Worm (Caenorhabditis elegans) whole organism, L1 larva: Measurements from ENCODE around the gene phdh-1.

Source experiments
- alr-1 ChIP-seq: fragments of 200-800 bp; sonication (Bioruptor generic); optimal IDR thresholded peaks from 2 replicates; lab custom pipeline; 2018; ENCODE audit warnings: borderline replicate concordance, mild to moderate bottlenecking, missing genetic modification characterization, missing compliant biosample characterization
- ceh-90 ChIP-seq: sonication (generic microtip); optimal IDR thresholded peaks from 2 replicates; lab custom pipeline; 2016; ENCODE audit warnings: missing genetic modification characterization, missing compliant biosample characterization
- dsc-1 ChIP-seq: sonication (generic microtip); optimal IDR thresholded peaks from 2 replicates; lab custom pipeline; 2016; ENCODE audit warnings: mild to moderate bottlenecking, missing genetic modification characterization, missing compliant biosample characterization
- efl-3 ChIP-seq: fragments of 200-800 bp; sonication (Bioruptor generic); optimal IDR thresholded peaks from 2 replicates; lab custom pipeline; 2018; ENCODE audit warnings: mild to moderate bottlenecking, missing genetic modification characterization, missing compliant biosample characterization
- elt-2 ChIP-seq: sonication (generic microtip); optimal IDR thresholded peaks from 2 replicates; lab custom pipeline; 2016; ENCODE audit warnings: missing genetic modification characterization, mild to moderate bottlenecking, inconsistent platforms, missing compliant biosample characterization, missing genetic modification reagents
- fkh-10 ChIP-seq: sonication (generic microtip); optimal IDR thresholded peaks from 2 replicates; lab custom pipeline; 2017; ENCODE audit warnings: missing biosample characterization, missing genetic modification reagents, missing genetic modification characterization
- fkh-4 ChIP-seq: sonication (generic microtip); optimal IDR thresholded peaks from 2 replicates; lab custom pipeline; 2016; ENCODE audit warnings: missing compliant biosample characterization, missing genetic modification characterization, borderline replicate concordance
- fkh-8 ChIP-seq: sonication (generic microtip); optimal IDR thresholded peaks from 2 replicates; lab custom pipeline; 2016; ENCODE audit warnings: mild to moderate bottlenecking, missing genetic modification characterization, missing compliant biosample characterization
- lin-13 ChIP-seq: fragments of 150-350 bp; optimal IDR thresholded peaks from 2 replicates; lab custom pipeline; 2014; ENCODE audit warnings: missing biosample characterization, missing genetic modification reagents, missing genetic modification characterization
- lin-14 ChIP-seq: fragments of 200-800 bp; sonication (Bioruptor generic); optimal IDR thresholded peaks from 2 replicates; lab custom pipeline; 2018; ENCODE audit warnings: mild to moderate bottlenecking, missing genetic modification characterization, moderate library complexity, missing compliant biosample characterization
- lin-15B ChIP-seq: fragments of 150-350 bp; sonication (generic microtip); optimal IDR thresholded peaks from 3 replicates; lab custom pipeline; 2014; ENCODE audit warnings: missing biosample characterization, missing genetic modification characterization
- lin-39 ChIP-seq: fragments of 150-350 bp; optimal IDR thresholded peaks from 2 replicates; lab custom pipeline; 2014; ENCODE audit warnings: missing biosample characterization, missing genetic modification reagents, missing genetic modification characterization
- lir-3 ChIP-seq: sonication (generic microtip); optimal IDR thresholded peaks from 2 replicates; lab custom pipeline; 2016; ENCODE audit warnings: mild to moderate bottlenecking, missing genetic modification characterization, moderate library complexity, missing compliant biosample characterization; ENCODE audit not compliant: poor library complexity
- mep-1 ChIP-seq: fragments of 150-350 bp; optimal IDR thresholded peaks from 2 replicates; lab custom pipeline; 2014; ENCODE audit warnings: missing biosample characterization, missing genetic modification characterization
- nhr-11 ChIP-seq: fragments of 150-350 bp; optimal IDR thresholded peaks from 2 replicates; lab custom pipeline; 2014; ENCODE audit warnings: missing biosample characterization, missing genetic modification characterization
- nhr-19 ChIP-seq: fragments of 200-800 bp; sonication (Bioruptor generic); conservative IDR thresholded peaks from 2 replicates; pipeline ENCODE4 v1.3.6; 2022; ENCODE audit warnings: missing genetic modification characterization, missing compliant biosample characterization
- nhr-20 ChIP-seq: sonication (generic microtip); optimal IDR thresholded peaks from 2 replicates; lab custom pipeline; 2016; ENCODE audit warnings: mild to moderate bottlenecking, missing genetic modification characterization, missing compliant biosample characterization
- nhr-237 ChIP-seq: fragments of 150-350 bp; optimal IDR thresholded peaks from 2 replicates; lab custom pipeline; 2014; ENCODE audit warnings: missing biosample characterization, missing genetic modification characterization
- nhr-71 ChIP-seq: sonication (generic microtip); optimal IDR thresholded peaks from 2 replicates; lab custom pipeline; 2016; ENCODE audit warnings: mild to moderate bottlenecking, missing genetic modification characterization, moderate library complexity, missing compliant biosample characterization
- nhr-77 ChIP-seq: fragments of 150-350 bp; optimal IDR thresholded peaks from 2 replicates; lab custom pipeline; 2014; ENCODE audit warnings: missing biosample characterization, missing genetic modification characterization
- nhr-84 ChIP-seq: sonication (generic microtip); optimal IDR thresholded peaks from 2 replicates; lab custom pipeline; 2017; ENCODE audit warnings: missing biosample characterization, missing genetic modification characterization
- nhr-85 ChIP-seq: sonication (generic microtip); peaks from one replicate; lab custom pipeline; 2016; ENCODE audit warnings: missing genetic modification characterization, inconsistent platforms, missing compliant biosample characterization
- nhr-90 ChIP-seq: sonication (generic microtip); optimal IDR thresholded peaks from 2 replicates; lab custom pipeline; 2016; ENCODE audit warnings: mild to moderate bottlenecking, missing genetic modification characterization, missing compliant biosample characterization; ENCODE audit not compliant: poor library complexity
- pax-3 ChIP-seq: fragments of 200-800 bp; sonication (Bioruptor generic); optimal IDR thresholded peaks from 2 replicates; lab custom pipeline; 2018; ENCODE audit warnings: mild to moderate bottlenecking, missing genetic modification characterization, moderate library complexity, missing compliant biosample characterization
- skn-1 ChIP-seq: fragments of 150-350 bp; optimal IDR thresholded peaks from 2 replicates; lab custom pipeline; 2014; ENCODE audit warnings: missing biosample characterization, missing genetic modification characterization
- snpc-4 ChIP-seq: fragments of 150-350 bp; optimal IDR thresholded peaks from 2 replicates; lab custom pipeline; 2014; ENCODE audit warnings: missing biosample characterization, missing genetic modification characterization
- snu-23 ChIP-seq: sonication (generic microtip); optimal IDR thresholded peaks from 2 replicates; lab custom pipeline; 2016; ENCODE audit warnings: missing genetic modification characterization, missing compliant biosample characterization
- sptf-1 ChIP-seq: fragments of 150-350 bp; optimal IDR thresholded peaks from 2 replicates; lab custom pipeline; 2014; ENCODE audit warnings: missing biosample characterization, missing genetic modification characterization
- swsn-7 ChIP-seq: sonication (generic microtip); optimal IDR thresholded peaks from 2 replicates; lab custom pipeline; 2016; ENCODE audit warnings: missing genetic modification characterization, missing compliant biosample characterization
- tbx-2 ChIP-seq: sonication (generic microtip); optimal IDR thresholded peaks from 2 replicates; lab custom pipeline; 2016; ENCODE audit warnings: missing genetic modification characterization, missing compliant biosample characterization
- tlp-1 ChIP-seq: fragments of 150-350 bp; optimal IDR thresholded peaks from 2 replicates; lab custom pipeline; 2014; ENCODE audit warnings: missing biosample characterization, missing genetic modification characterization
- unc-130 ChIP-seq: fragments of 150-350 bp; optimal IDR thresholded peaks from 2 replicates; lab custom pipeline; 2017; ENCODE audit warnings: missing biosample characterization, missing genetic modification characterization, inconsistent platforms
- unc-30 ChIP-seq: sonication (generic microtip); optimal IDR thresholded peaks from 2 replicates; lab custom pipeline; 2017; ENCODE audit warnings: missing biosample characterization, missing genetic modification characterization
- unc-98 ChIP-seq: fragments of 200-800 bp; sonication (Bioruptor generic); IDR thresholded peaks from 2 replicates; pipeline ENCODE4 v1.3.6; 2022; ENCODE audit warnings: missing genetic modification characterization, missing compliant biosample characterization
- vab-15 ChIP-seq: sonication (generic microtip); optimal IDR thresholded peaks from 2 replicates; lab custom pipeline; 2017; ENCODE audit warnings: missing genotype, mild to moderate bottlenecking, missing genetic modification characterization, missing compliant biosample characterization
- ztf-11 ChIP-seq, 2 experiments: sonication (generic microtip); optimal IDR thresholded peaks; 2 replicates each; lab custom pipeline; 2016 to 2017; ENCODE audit warnings: missing genetic modification characterization in 2 of 2, missing biosample characterization in 1 of 2, missing compliant biosample characterization in 1 of 2

The phdh-1 gene

ce11 chrII:13617808-13618207 lies 20.5 kb downstream of the phdh-1 start, which contains the start of gene gst-12:
Gene gst-12, minus strand, starts transcription at chrII:13618061.
- TF ChIP-seq lir-3 (tag; lab: Kevin White, UChicago) (no peak), ztf-11 (tag; optimal IDR thresholded peaks at IDR 0.05; lab: Kevin White, UChicago) (no peak), nhr-20 (tag; lab: Kevin White, UChicago) (peak; percentile 71), snpc-4 (tag; lab: Kevin White, UChicago) (no peak), tlp-1 (tag; lab: Kevin White, UChicago) (no peak), alr-1 (tag; lab: Kevin White, UChicago) (no peak), unc-130 (tag; lab: Kevin White, UChicago) (no peak), fkh-8 (tag; lab: Kevin White, UChicago) (peak; percentile 2), ceh-90 (tag; lab: Kevin White, UChicago) (no peak), nhr-71 (tag; lab: Kevin White, UChicago) (peak; percentile 29), skn-1 (peak; percentile 86), lin-14 (GFP tag; lab: Kevin White, UChicago) (peak; percentile 50), snu-23 (GFP tag; lab: Kevin White, UChicago) (peak; percentile 4), nhr-85 (tag; lab: Kevin White, UChicago) (peak; percentile 77)
- TF ChIP-seq, all 84 proteins: peak for 7

DNA sequence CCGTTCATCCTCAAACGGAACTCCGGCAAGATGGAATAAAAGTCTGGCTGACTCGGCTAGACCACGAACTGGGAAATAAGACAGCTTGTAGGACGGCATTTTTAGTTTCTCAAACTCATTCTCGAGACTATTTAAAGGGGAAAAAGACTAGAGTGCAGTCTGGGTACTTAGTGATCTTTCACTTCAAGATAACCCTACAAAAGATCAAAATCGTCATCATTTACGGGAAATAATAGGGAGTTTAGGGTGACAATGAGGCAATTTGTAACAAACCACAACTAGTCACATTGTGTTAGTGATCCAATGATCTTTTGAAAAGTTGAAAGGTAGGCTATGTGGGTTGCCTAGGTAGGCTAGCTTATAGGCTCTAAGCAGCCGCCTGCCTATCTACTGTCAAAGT lies 22.3 kb downstream of the phdh-1 start, which contains the start of gene gst-14:
Gene gst-14 (minus strand): TSS at position 101 of the 400 bp plus-strand sequence.
- no peak for TF ChIP-seq unc-30
- peak; percentile 12 for TF ChIP-seq nhr-71 (tag; lab: Kevin White, UChicago)
- peak; percentile 72 for TF ChIP-seq nhr-20 (tag; lab: Kevin White, UChicago)

- no peak for TF ChIP-seq nhr-77 (tag; lab: Kevin White, UChicago)
- no peak for TF ChIP-seq unc-130 (tag; lab: Kevin White, UChicago)
- peak; percentile 20 for TF ChIP-seq nhr-71 (tag; lab: Kevin White, UChicago)
- TF ChIP-seq efl-3: no peak
- no peak for TF ChIP-seq snpc-4 (tag; lab: Kevin White, UChicago)
- peak; percentile 70 for TF ChIP-seq lin-14 (GFP tag; lab: Kevin White, UChicago)
- TF ChIP-seq pax-3 (tag; lab: Kevin White, UChicago): no peak
- TF ChIP-seq unc-98 (GFP tag; lab: Robert Waterston, UW): no peak
- peak; percentile 4 for TF ChIP-seq fkh-8 (tag; lab: Kevin White, UChicago)
- no peak for TF ChIP-seq fkh-10 (GFP tag; lab: Kevin White, UChicago)
- TF ChIP-seq dsc-1: no peak
- no peak for TF ChIP-seq lir-3 (tag; lab: Kevin White, UChicago)
- peak; percentile 84 for TF ChIP-seq nhr-85 (tag; lab: Kevin White, UChicago)
- TF ChIP-seq nhr-19 (GFP tag; lab: Robert Waterston, UW): no peak
- TF ChIP-seq elt-2 (tag; lab: Kevin White, UChicago): no peak
- TF ChIP-seq swsn-7 (tag; lab: Kevin White, UChicago): no peak
- TF ChIP-seq nhr-11 (tag; lab: Kevin White, UChicago): no peak
- TF ChIP-seq tbx-2: no peak
- no peak for TF ChIP-seq ztf-11 (tag; optimal IDR thresholded peaks at IDR 0.05; lab: Kevin White, UChicago)
- no peak for TF ChIP-seq fkh-4 (tag; lab: Kevin White, UChicago)
- peak; percentile 13 for TF ChIP-seq nhr-20 (tag; lab: Kevin White, UChicago)
- no peak for TF ChIP-seq lin-39 (tag; lab: Kevin White, UChicago)
- TF ChIP-seq nhr-90 (tag; lab: Kevin White, UChicago): no peak
- TF ChIP-seq mep-1 (tag; lab: Kevin White, UChicago): no peak
- TF ChIP-seq sptf-1 (tag; lab: Kevin White, UChicago): no peak
- TF ChIP-seq lin-15B: no peak
- TF ChIP-seq nhr-237 (tag; lab: Kevin White, UChicago): no peak
These were observed 23.8 kb downstream of the phdh-1 start for ce11 chrII:13614516-13614915.

DNA sequence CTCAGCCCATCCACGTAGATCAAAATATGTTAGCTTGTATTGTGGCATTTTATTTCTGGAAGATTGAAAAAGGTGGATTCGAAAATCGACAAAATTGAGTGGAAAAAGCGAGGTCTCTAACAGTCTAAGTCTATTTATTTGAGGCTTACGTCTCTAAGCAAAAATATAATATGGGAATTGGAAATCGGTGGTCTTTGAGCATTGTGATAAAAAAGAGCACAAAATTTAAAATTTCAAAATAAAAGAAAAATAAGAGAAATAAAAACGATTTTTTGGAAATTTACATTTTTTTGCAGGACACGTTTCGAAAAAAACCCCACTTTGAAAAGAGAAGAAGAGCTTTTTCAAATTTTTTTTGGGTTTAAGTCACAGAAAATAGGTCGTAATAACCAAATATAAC lies 25.2 kb downstream of the phdh-1 start, which contains the start of gene gst-15:
Gene gst-15 (minus strand): TSS at position 101 of the 400 bp plus-strand sequence.
- no peak for TF ChIP-seq vab-15 (tag; lab: Kevin White, UChicago)
- no peak for TF ChIP-seq nhr-84 (tag; lab: Kevin White, UChicago)
- no peak for TF ChIP-seq lin-13 (GFP tag; lab: Kevin White, UChicago)
- TF ChIP-seq lin-39 (tag; lab: Kevin White, UChicago): no peak
- no peak for TF ChIP-seq lin-15B
- TF ChIP-seq fkh-4 (tag; lab: Kevin White, UChicago): no peak
